Worm (Caenorhabditis elegans): Measurements from ENCODE around the gene spin-3.

- peak; percentile 51 for TF ChIP-seq rcor-1 (GFP tag; IDR thresholded peaks at IDR 0.05)
- peak; percentile 68 for TF ChIP-seq madf-10 (tag; optimal IDR thresholded peaks at IDR 0.05)
- no peak for TF ChIP-seq egl-18 (GFP tag; IDR thresholded peaks at IDR 0.05)
- TF ChIP-seq madf-6 (GFP tag; IDR thresholded peaks at IDR 0.05): peak; percentile 36
- TF ChIP-seq ztf-18 (tag; optimal IDR thresholded peaks at IDR 0.05): peak; percentile 40
- no peak for TF ChIP-seq dpff-1 (tag; optimal IDR thresholded peaks at IDR 0.05)
- TF ChIP-seq akir-1 (GFP tag; optimal IDR thresholded peaks at IDR 0.05): no peak
These were observed 25.1 kb upstream of the spin-3 start, which contains the start of gene F17H10.1 for ce11 chrX:13104966-13105365.

Data from whole organism, young adult.